Fruit fly (Drosophila melanogaster): ENCODE measurements around the gene NimC3.

The NimC3 gene

dm6 chr2L:13979826-13980225 is 40.2 kb downstream of the NimC3 start, which contains the start of gene NimC2:
Gene NimC2 (plus strand): TSS chr2L:13980126.
- no peak for TF ChIP-seq Sp1 (GFP tag; optimal IDR thresholded peaks at IDR 0.05)
- no peak for TF ChIP-seq woc (GFP tag; optimal IDR thresholded peaks at IDR 0.05)
- no peak for TF ChIP-seq GATAd (GFP tag; optimal IDR thresholded peaks at IDR 0.05)
- no peak for TF ChIP-seq rgr (GFP tag; optimal IDR thresholded peaks at IDR 0.05)
- TF ChIP-seq sv (GFP tag; optimal IDR thresholded peaks at IDR 0.05), result no peak
- no peak for TF ChIP-seq CG32264 (GFP tag; optimal IDR thresholded peaks at IDR 0.05)
- no peak for TF ChIP-seq Dfd (GFP tag; optimal IDR thresholded peaks at IDR 0.05)
- no peak for TF ChIP-seq Myc (optimal IDR thresholded peaks at IDR 0.05)
- TF ChIP-seq sage (GFP tag; optimal IDR thresholded peaks at IDR 0.05), result no peak

dm6 chr2L:13977073-13977472 is 42.9 kb downstream of the NimC3 start, which contains the start of gene Cyp28a5:
Gene Cyp28a5 (plus strand): TSS chr2L:13977302.
- TF ChIP-seq Dfd (GFP tag; optimal IDR thresholded peaks at IDR 0.05) (no peak), Dif (GFP tag; optimal IDR thresholded peaks at IDR 0.05; ENCODE audit: partially characterized antibody) (no peak), CG9705 (GFP tag; optimal IDR thresholded peaks at IDR 0.05) (no peak), Hr83 (GFP tag; optimal IDR thresholded peaks at IDR 0.05; ENCODE audit: poor library complexity, severe bottlenecking) (no peak), rgr (GFP tag; optimal IDR thresholded peaks at IDR 0.05) (no peak), ey (GFP tag; optimal IDR thresholded peaks at IDR 0.05) (no peak), Rel (GFP tag; optimal IDR thresholded peaks at IDR 0.05) (no peak), Rel (tag; optimal IDR thresholded peaks at IDR 0.05) (no peak), jim (GFP tag; optimal IDR thresholded peaks at IDR 0.05) (no peak), dl (GFP tag; optimal IDR thresholded peaks at IDR 0.05; ENCODE audit: insufficient read depth in 1 of 2, partially characterized antibody in 2 of 2) (no peak), HLH106 (tag; optimal IDR thresholded peaks at IDR 0.05) (no peak), N (GFP tag; optimal IDR thresholded peaks at IDR 0.05) (no peak), woc (GFP tag; optimal IDR thresholded peaks at IDR 0.05) (no peak), tai (GFP tag; optimal IDR thresholded peaks at IDR 0.05) (no peak), dmrt93B (GFP tag; optimal IDR thresholded peaks at IDR 0.05) (no peak), foxo (GFP tag; optimal IDR thresholded peaks at IDR 0.05) (no peak), GATAd (GFP tag; optimal IDR thresholded peaks at IDR 0.05) (no peak), CG32264 (GFP tag; optimal IDR thresholded peaks at IDR 0.05) (no peak)

dm6 chr2L:13976669-13977068 is 43.3 kb downstream of the NimC3 start, which contains the start of gene NimC1:
Gene NimC1 (minus strand): TSS chr2L:13976769.
- TF ChIP-seq jim (GFP tag; optimal IDR thresholded peaks at IDR 0.05) (no peak), Dfd (GFP tag; optimal IDR thresholded peaks at IDR 0.05) (no peak), sage (GFP tag; optimal IDR thresholded peaks at IDR 0.05) (no peak), psq (GFP tag; optimal IDR thresholded peaks at IDR 0.05) (no peak), CG32264 (GFP tag; optimal IDR thresholded peaks at IDR 0.05) (no peak), Sp1 (GFP tag; optimal IDR thresholded peaks at IDR 0.05) (no peak), Abd-B (GFP tag; optimal IDR thresholded peaks at IDR 0.05) (no peak), dsf (GFP tag; optimal IDR thresholded peaks at IDR 0.05; ENCODE audit: borderline replicate concordance) (no peak), Mio (GFP tag; optimal IDR thresholded peaks at IDR 0.05) (no peak), Rel (GFP tag; optimal IDR thresholded peaks at IDR 0.05) (no peak), Rel (tag; optimal IDR thresholded peaks at IDR 0.05) (no peak), ey (GFP tag; optimal IDR thresholded peaks at IDR 0.05) (no peak), Hr83 (GFP tag; optimal IDR thresholded peaks at IDR 0.05; ENCODE audit: poor library complexity, severe bottlenecking) (no peak), rgr (GFP tag; optimal IDR thresholded peaks at IDR 0.05) (no peak), foxo (GFP tag; optimal IDR thresholded peaks at IDR 0.05) (no peak), OdsH (GFP tag; optimal IDR thresholded peaks at IDR 0.05) (no peak)

- TF ChIP-seq psq (GFP tag; optimal IDR thresholded peaks at IDR 0.05) (no peak), OdsH (GFP tag; optimal IDR thresholded peaks at IDR 0.05) (no peak), HLH106 (tag; optimal IDR thresholded peaks at IDR 0.05) (no peak), Jra (GFP tag; optimal IDR thresholded peaks at IDR 0.05) (no peak)
Measured at dm6 chr2L:13972847-13973246, 47.2 kb downstream of the NimC3 start, which contains the start of gene He. Gene He (minus strand): TSS chr2L:13972947.

dm6 chr2L:13969876-13970275 is 50.1 kb downstream of the NimC3 start, which contains the start of the genes NimB4 and NimB5:
Gene NimB4 (minus strand): TSS chr2L:13969976.
Gene NimB5 (plus strand): TSS chr2L:13970177.
- TF ChIP-seq jim (GFP tag; optimal IDR thresholded peaks at IDR 0.05) (no peak), lola (GFP tag; optimal IDR thresholded peaks at IDR 0.05) (no peak), dmrt93B (GFP tag; optimal IDR thresholded peaks at IDR 0.05) (no peak), Dif (GFP tag; optimal IDR thresholded peaks at IDR 0.05; ENCODE audit: partially characterized antibody) (no peak), N (GFP tag; optimal IDR thresholded peaks at IDR 0.05) (no peak), Jra (GFP tag; optimal IDR thresholded peaks at IDR 0.05) (no peak), br (GFP tag; optimal IDR thresholded peaks at IDR 0.05) (no peak), psq (GFP tag; optimal IDR thresholded peaks at IDR 0.05) (no peak), usp (GFP tag; optimal IDR thresholded peaks at IDR 0.05) (no peak), Mio (GFP tag; optimal IDR thresholded peaks at IDR 0.05) (no peak), Hr78 (GFP tag; optimal IDR thresholded peaks at IDR 0.05) (no peak), CG32264 (GFP tag; optimal IDR thresholded peaks at IDR 0.05) (no peak), CG9705 (GFP tag; optimal IDR thresholded peaks at IDR 0.05) (no peak), woc (GFP tag; optimal IDR thresholded peaks at IDR 0.05) (no peak), pan (optimal IDR thresholded peaks at IDR 0.05) (no peak), Hnf4 (GFP tag; optimal IDR thresholded peaks at IDR 0.05) (no peak), foxo (GFP tag; optimal IDR thresholded peaks at IDR 0.05) (no peak), h (GFP tag; optimal IDR thresholded peaks at IDR 0.05) (no peak)

All from whole organism, wandering third instar larva.